Fruit fly (Drosophila melanogaster) whole organism, embryonic: ENCODE results near the gene CG10621.

Experiments
- Atf3 ChIP-seq: fragments of 200-800 bp; sonication (Bioruptor generic); optimal IDR thresholded peaks from 3 replicates; lab custom pipeline; 2016; ENCODE audit warnings: missing biosample characterization, missing genetic modification characterization
- CG10959 ChIP-seq: fragments of 200-800 bp; sonication (Bioruptor generic); IDR thresholded peaks from 2 replicates; pipeline ENCODE4 v1.3.6; 2022; ENCODE audit warnings: missing biosample characterization, missing genetic modification characterization
- CG10979 ChIP-seq: fragments of 200-800 bp; sonication (Bioruptor generic); optimal IDR thresholded peaks from 2 replicates; lab custom pipeline; 2018; ENCODE audit warnings: missing biosample characterization, mild to moderate bottlenecking, missing genetic modification characterization, moderate library complexity
- CG11247 ChIP-seq: fragments of 200-800 bp; sonication (Bioruptor generic); IDR thresholded peaks from 2 replicates; pipeline ENCODE4 v1.3.6; 2022; ENCODE audit warnings: missing biosample characterization, missing genetic modification characterization
- CG11504 ChIP-seq: fragments of 200-800 bp; sonication (Bioruptor generic); optimal IDR thresholded peaks from 3 replicates; lab custom pipeline; 2019; ENCODE audit warnings: missing biosample characterization, mild to moderate bottlenecking, missing genetic modification characterization, moderate library complexity
- CG12071 ChIP-seq: fragments of 200-800 bp; sonication (Bioruptor generic); optimal IDR thresholded peaks from 3 replicates; lab custom pipeline; 2018; ENCODE audit warnings: missing biosample characterization, mild to moderate bottlenecking, missing genetic modification characterization
- CG13296 ChIP-seq: fragments of 200-800 bp; sonication (Bioruptor generic); optimal IDR thresholded peaks from 3 replicates; lab custom pipeline; 2018; ENCODE audit warnings: missing biosample characterization, mild to moderate bottlenecking, missing genetic modification characterization
- CG14441 ChIP-seq: fragments of 200-800 bp; sonication (Bioruptor generic); IDR thresholded peaks from 2 replicates; pipeline ENCODE4 v1.3.6; 2022; ENCODE audit warnings: missing biosample characterization, missing genetic modification characterization
- CG15696 ChIP-seq: fragments of 200-800 bp; sonication (Bioruptor generic); optimal IDR thresholded peaks from 2 replicates; lab custom pipeline; 2019; ENCODE audit warnings: missing biosample characterization, mild to moderate bottlenecking, missing genetic modification characterization, moderate library complexity
- CG1602 ChIP-seq: fragments of 200-800 bp; sonication (Bioruptor generic); optimal IDR thresholded peaks from 3 replicates; lab custom pipeline; 2016; ENCODE audit warnings: missing biosample characterization, missing genetic modification characterization
- CG1832 ChIP-seq: fragments of 200-800 bp; sonication (Bioruptor generic); optimal IDR thresholded peaks from 2 replicates; lab custom pipeline; 2017; ENCODE audit warnings: missing biosample characterization, mild to moderate bottlenecking, missing genetic modification characterization, inconsistent platforms
- CG18619 ChIP-seq: fragments of 200-800 bp; sonication (Bioruptor generic); optimal IDR thresholded peaks from 3 replicates; lab custom pipeline; 2017; ENCODE audit warnings: missing biosample characterization, mild to moderate bottlenecking, missing genetic modification characterization
- CG34224 ChIP-seq: fragments of 200-800 bp; sonication (Bioruptor generic); IDR thresholded peaks from 3 replicates; pipeline ENCODE4 v1.3.6; 2022; ENCODE audit warnings: missing biosample characterization, missing genetic modification characterization; ENCODE audit not compliant: partially characterized antibody
- CG4424 ChIP-seq: fragments of 200-800 bp; sonication (Bioruptor generic); optimal IDR thresholded peaks from 3 replicates; lab custom pipeline; 2016; ENCODE audit warnings: missing biosample characterization, missing genetic modification characterization
- CG5180 ChIP-seq: fragments of 200-800 bp; sonication (Bioruptor generic); optimal IDR thresholded peaks from 3 replicates; lab custom pipeline; 2017; ENCODE audit warnings: missing biosample characterization, missing genetic modification characterization, mild to moderate bottlenecking, moderate library complexity, missing genetic modification reagents
- CG7987 ChIP-seq: fragments of 200-800 bp; sonication (Bioruptor generic); optimal IDR thresholded peaks from 2 replicates; lab custom pipeline; 2018; ENCODE audit warnings: missing biosample characterization, mild to moderate bottlenecking, missing genetic modification characterization, moderate library complexity
- D ChIP-seq, 2 experiments: fragments of 200-800 bp in 1 of 2; fragments of >200 bp in 1 of 2; sonication (Bioruptor generic) in 1 of 2; optimal IDR thresholded peaks; 2 replicates in 1 of 2; 3 replicates in 1 of 2; lab custom pipeline; 2017; ENCODE audit warnings: mild to moderate bottlenecking in 1 of 2, missing biosample characterization in 1 of 2, missing genetic modification characterization in 1 of 2, missing genetic modification reagents in 1 of 2
- D19A ChIP-seq: fragments of 200-800 bp; optimal IDR thresholded peaks from 3 replicates; lab custom pipeline; 2019; ENCODE audit warnings: missing biosample characterization, mild to moderate bottlenecking, missing genetic modification characterization, moderate library complexity
- Dp ChIP-seq: fragments of 200-800 bp; sonication (Bioruptor generic); optimal IDR thresholded peaks from 2 replicates; lab custom pipeline; 2018; ENCODE audit warnings: missing biosample characterization, mild to moderate bottlenecking, missing genetic modification characterization, moderate library complexity
- Elba2 ChIP-seq: fragments of 200-800 bp; sonication (Bioruptor generic); optimal IDR thresholded peaks from 3 replicates; lab custom pipeline; 2016; ENCODE audit warnings: missing biosample characterization, missing genetic modification characterization
- H2.0 ChIP-seq: fragments of 200-800 bp; sonication (Bioruptor generic); IDR thresholded peaks from 2 replicates; pipeline ENCODE4 v1.3.6; 2022; ENCODE audit warnings: missing biosample characterization, missing genetic modification characterization
- HHEX ChIP-seq: fragments of 200-800 bp; sonication (Bioruptor generic); optimal IDR thresholded peaks from 3 replicates; lab custom pipeline; 2017; ENCODE audit warnings: missing biosample characterization, mild to moderate bottlenecking, missing genetic modification characterization, missing genetic modification reagents
- Jarid2 ChIP-seq: fragments of 200-800 bp; sonication (Bioruptor generic); optimal IDR thresholded peaks from 3 replicates; lab custom pipeline; 2017; ENCODE audit warnings: mild to moderate bottlenecking, missing biosample characterization, missing genetic modification reagents, missing genetic modification characterization
- Max ChIP-seq: fragments of 200-800 bp; sonication (Bioruptor generic); optimal IDR thresholded peaks from 2 replicates; lab custom pipeline; 2016; ENCODE audit warnings: missing biosample characterization, mild to moderate bottlenecking, missing genetic modification characterization
- NFAT ChIP-seq: fragments of 200-800 bp; sonication (Bioruptor generic); IDR thresholded peaks from 2 replicates; pipeline ENCODE4 v1.3.6; 2022; ENCODE audit warnings: missing biosample characterization, missing genetic modification characterization
- Nf-YB ChIP-seq: fragments of 200-800 bp; sonication (Bioruptor generic); optimal IDR thresholded peaks from 3 replicates; lab custom pipeline; 2019; ENCODE audit warnings: missing biosample characterization, mild to moderate bottlenecking, missing genetic modification characterization, moderate library complexity
- Pdp1 ChIP-seq, 2 experiments: fragments of 200-800 bp; sonication (Bioruptor generic); optimal IDR thresholded peaks; 3 replicates each; lab custom pipeline; 2016; ENCODE audit warnings: missing biosample characterization in 2 of 2, missing genetic modification characterization in 2 of 2, mild to moderate bottlenecking in 1 of 2, moderate library complexity in 1 of 2
- Six4 ChIP-seq: fragments of 200-800 bp; sonication (Bioruptor generic); optimal IDR thresholded peaks from 2 replicates; lab custom pipeline; 2016; ENCODE audit warnings: missing biosample characterization, missing genetic modification characterization
- Ssrp ChIP-seq: fragments of 200-800 bp; sonication (Bioruptor generic); optimal IDR thresholded peaks from 2 replicates; lab custom pipeline; 2018; ENCODE audit warnings: missing biosample characterization, mild to moderate bottlenecking, missing genetic modification characterization, moderate library complexity
- Tbp ChIP-seq: fragments of >200 bp; optimal IDR thresholded peaks from 2 replicates; lab custom pipeline; 2018; ENCODE audit warnings: missing biosample characterization, missing genetic modification characterization
- ap ChIP-seq: fragments of 200-800 bp; sonication (Bioruptor generic); IDR thresholded peaks from 2 replicates; pipeline ENCODE4 v1.3.6; 2022; ENCODE audit warnings: missing biosample characterization, missing genetic modification characterization
- cad ChIP-seq: fragments of >200 bp; optimal IDR thresholded peaks from 2 replicates; lab custom pipeline; 2017; ENCODE audit warnings: missing biosample characterization, missing genetic modification characterization
- cas ChIP-seq: fragments of 200-800 bp; sonication (Bioruptor generic); IDR thresholded peaks from 2 replicates; pipeline ENCODE4 v1.3.6; 2022; ENCODE audit warnings: missing biosample characterization, missing genetic modification characterization
- caup ChIP-seq: fragments of 200-800 bp; sonication (Bioruptor generic); optimal IDR thresholded peaks from 3 replicates; lab custom pipeline; 2017; ENCODE audit warnings: missing biosample characterization, mild to moderate bottlenecking, missing genetic modification characterization, moderate library complexity; ENCODE audit not compliant: severe bottlenecking
- cwo ChIP-seq: fragments of 200-800 bp; sonication (Bioruptor generic); optimal IDR thresholded peaks from 3 replicates; lab custom pipeline; 2017; ENCODE audit warnings: missing biosample characterization, missing genetic modification characterization, mild to moderate bottlenecking, moderate library complexity, missing genetic modification reagents
- dpn ChIP-seq, 2 experiments: fragments of 200-800 bp; sonication (Bioruptor generic); optimal IDR thresholded peaks; 3 replicates each; lab custom pipeline; 2016; ENCODE audit warnings: missing biosample characterization in 2 of 2, missing genetic modification characterization in 2 of 2
- eyg ChIP-seq: fragments of 200-800 bp; sonication (Bioruptor generic); optimal IDR thresholded peaks from 3 replicates; lab custom pipeline; 2016; ENCODE audit warnings: missing biosample characterization, missing genetic modification characterization
- fru ChIP-seq: fragments of >200 bp; optimal IDR thresholded peaks from 2 replicates; lab custom pipeline; 2017
- gsb-n ChIP-seq: fragments of 200-800 bp; sonication (Bioruptor generic); optimal IDR thresholded peaks from 3 replicates; lab custom pipeline; 2018; ENCODE audit warnings: missing biosample characterization, mild to moderate bottlenecking, missing genetic modification characterization
- nerfin-1 ChIP-seq: fragments of 200-800 bp; sonication (Bioruptor generic); optimal IDR thresholded peaks from 3 replicates; lab custom pipeline; 2019; ENCODE audit warnings: missing biosample characterization, mild to moderate bottlenecking, missing genetic modification characterization, moderate library complexity
- odd ChIP-seq: fragments of 200-800 bp; sonication (Bioruptor generic); optimal IDR thresholded peaks from 2 replicates; lab custom pipeline; 2017; ENCODE audit warnings: missing biosample characterization, mild to moderate bottlenecking, missing genetic modification characterization
- psq ChIP-seq: fragments of 200-800 bp; sonication (Bioruptor generic); optimal IDR thresholded peaks from 2 replicates; lab custom pipeline; 2017; ENCODE audit warnings: missing biosample characterization, missing genetic modification characterization
- sens-2 ChIP-seq: fragments of 200-800 bp; sonication (Bioruptor generic); IDR thresholded peaks from 2 replicates; pipeline ENCODE4 v1.3.6; 2022; ENCODE audit warnings: missing biosample characterization, missing genetic modification characterization
- slbo ChIP-seq: fragments of 200-800 bp; sonication (Bioruptor generic); IDR thresholded peaks from 2 replicates; pipeline ENCODE4 v1.3.6; 2022; ENCODE audit warnings: missing biosample characterization, missing genetic modification characterization
- slp2 ChIP-seq: fragments of 200-800 bp; sonication (Bioruptor generic); optimal IDR thresholded peaks from 2 replicates; lab custom pipeline; 2016; ENCODE audit warnings: missing biosample characterization, missing genetic modification characterization
- sr ChIP-seq: fragments of 200-800 bp; sonication (Bioruptor generic); IDR thresholded peaks from 3 replicates; pipeline ENCODE4 v1.3.6; 2022; ENCODE audit warnings: missing biosample characterization, missing genetic modification characterization
- tgo ChIP-seq: fragments of 200-800 bp; sonication (Bioruptor generic); IDR thresholded peaks from 3 replicates; pipeline ENCODE4 v1.3.6; 2022; ENCODE audit warnings: missing biosample characterization, missing genetic modification characterization
- vvl ChIP-seq: fragments of 200-800 bp; sonication (Bioruptor generic); IDR thresholded peaks from 2 replicates; pipeline ENCODE4 v1.3.6; 2022; ENCODE audit warnings: missing biosample characterization, missing genetic modification characterization
- z ChIP-seq: fragments of 200-800 bp; sonication (Bioruptor generic); IDR thresholded peaks from 3 replicates; pipeline ENCODE4 v1.3.6; 2022; ENCODE audit warnings: missing biosample characterization, missing genetic modification characterization

CG10621 gene

DNA sequence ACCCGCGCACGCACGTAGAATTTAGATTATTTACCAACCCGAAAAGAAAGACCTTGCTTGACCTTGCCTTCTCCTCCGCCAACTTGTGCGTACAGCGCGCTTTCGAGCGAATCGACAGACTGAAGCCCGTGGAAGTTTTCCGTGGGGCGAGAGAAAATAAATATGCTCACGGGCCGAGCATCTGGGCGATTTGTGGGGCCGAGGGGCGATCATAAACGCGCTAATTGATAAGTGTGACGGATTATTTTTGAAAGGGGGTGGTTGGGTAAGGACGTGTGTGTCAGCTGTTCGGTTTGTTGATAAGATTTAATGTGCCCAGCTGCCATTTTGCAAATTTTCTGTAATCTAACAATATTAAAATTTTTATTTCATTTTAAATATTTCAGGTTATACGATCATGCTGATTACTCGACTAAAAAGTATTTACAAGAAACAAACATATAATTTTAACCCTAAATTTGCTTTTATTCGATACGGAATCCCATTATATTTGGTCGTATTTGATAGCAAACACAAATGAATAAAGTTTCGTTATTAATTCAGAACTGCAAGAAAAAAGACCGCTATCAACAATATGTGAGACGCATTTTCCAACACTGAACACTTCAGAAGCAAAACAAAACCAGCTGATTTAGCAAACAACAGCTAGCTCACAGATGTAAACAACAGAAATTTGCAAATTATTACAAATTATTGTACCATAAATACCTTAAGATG, 20.0 kb upstream of the CG10621 start, which contains the start of the genes L2HGDH and CG10431 (continued):
- TF ChIP-seq Pdp1 (GFP tag; optimal IDR thresholded peaks at IDR 0.05; lab: Kevin White, UChicago) (peak; percentile 38 to 76), Max (GFP tag; lab: Kevin White, UChicago) (peak; percentile 72), sr (GFP tag; lab: Robert Waterston, UW) (no peak), Tbp (GFP tag; lab: Kevin White, UChicago) (no peak), CG11247 (peak; percentile 26; the same call in 1 of the 2 replicates), CG12071 (GFP tag; lab: Kevin White, UChicago) (peak; percentile 57), Dp (GFP tag; lab: Kevin White, UChicago) (peak; percentile 44), CG10959 (GFP tag; lab: Robert Waterston, UW) (no peak), Atf3 (GFP tag; lab: Kevin White, UChicago) (no peak), dpn (GFP tag; optimal IDR thresholded peaks at IDR 0.05; lab: Kevin White, UChicago) (peak; percentile 42 to 68), Jarid2 (GFP tag; lab: Kevin White, UChicago) (peak; percentile 57), CG14441 (GFP tag; lab: Robert Waterston, UW) (peak; percentile 40; the same call in 1 of the 2 replicates), CG7987 (peak; percentile 74), tgo (GFP tag; lab: Robert Waterston, UW) (peak; percentile 32; the same call in 1 of the 3 replicates), caup (GFP tag; lab: Kevin White, UChicago) (peak; percentile 34), cas (GFP tag; lab: Robert Waterston, UW) (0 out of 2 replicates have a peak, but pooled peaks have one; percentile 29), CG10979 (peak; percentile 56), psq (no peak), CG5180 (GFP tag; lab: Kevin White, UChicago) (peak; percentile 31), Ssrp (tag; lab: Kevin White, UChicago) (peak; percentile 47), CG13296 (GFP tag; lab: Kevin White, UChicago) (peak; percentile 73), sens-2 (GFP tag; lab: Robert Waterston, UW) (no peak), vvl (no peak; the same call in 1 of the 2 replicates), D19A (peak; percentile 57), fru (no peak), CG15696 (tag; lab: Kevin White, UChicago) (peak; percentile 36), HHEX (GFP tag; lab: Kevin White, UChicago) (peak; percentile 24), CG1602 (peak; percentile 55), H2.0 (no peak), gsb-n (peak; percentile 88), cwo (GFP tag; lab: Kevin White, UChicago) (peak; percentile 78), nerfin-1 (tag; lab: Kevin White, UChicago) (peak; percentile 45), Six4 (GFP tag; lab: Kevin White, UChicago) (peak; percentile 9), slp2 (GFP tag; lab: Kevin White, UChicago) (no peak), cad (GFP tag; lab: Kevin White, UChicago) (no peak), CG1832 (GFP tag; lab: Kevin White, UChicago) (no peak), slbo (peak; percentile 54; the same call in 1 of the 2 replicates), z (no peak), Nf-YB (GFP tag; lab: Kevin White, UChicago) (peak; percentile 37), CG4424 (peak; percentile 76), CG34224 (no peak; the same call in 2 of the 3 replicates), odd (GFP tag; lab: Kevin White, UChicago) (peak; percentile 30), eyg (no peak), Elba2 (GFP tag; lab: Kevin White, UChicago) (no peak), D (optimal IDR thresholded peaks at IDR 0.05; lab: Kevin White, UChicago) (peak; percentile 31), D (GFP tag; optimal IDR thresholded peaks at IDR 0.05; lab: Kevin White, UChicago) (peak; percentile 57), NFAT (peak; percentile 94), ap (GFP tag; lab: Robert Waterston, UW) (no peak), CG11504 (tag; lab: Kevin White, UChicago) (no peak), CG18619 (GFP tag; lab: Kevin White, UChicago) (peak; percentile 10)
